Fruit fly (Drosophila melanogaster) whole organism, embryonic: ENCODE data around the gene CG5326.

Experiments used
- Ada2b ChIP-seq: fragments of 200-800 bp; sonication (Bioruptor generic); IDR thresholded peaks from 2 replicates; pipeline ENCODE4 v1.3.6; 2022; ENCODE audit warnings: missing biosample characterization, missing genetic modification characterization
- Blimp-1 ChIP-seq: fragments of 200-800 bp; sonication (Bioruptor generic); optimal IDR thresholded peaks from 3 replicates; lab custom pipeline; 2018; ENCODE audit warnings: missing biosample characterization, missing genetic modification characterization, mild to moderate bottlenecking, moderate library complexity, missing genetic modification reagents
- CG10462 ChIP-seq: fragments of 200-800 bp; sonication (Bioruptor generic); optimal IDR thresholded peaks from 2 replicates; lab custom pipeline; 2016; ENCODE audit warnings: missing biosample characterization, missing genetic modification characterization
- CG11093 ChIP-seq: fragments of 200-800 bp; sonication (Bioruptor generic); IDR thresholded peaks from 3 replicates; pipeline ENCODE4 v1.3.6; 2022; ENCODE audit warnings: missing biosample characterization, missing genetic modification characterization
- CG12155 ChIP-seq: fragments of 200-800 bp; sonication (Bioruptor generic); optimal IDR thresholded peaks from 3 replicates; lab custom pipeline; 2016; ENCODE audit warnings: missing biosample characterization, missing genetic modification characterization
- CG12769 ChIP-seq: fragments of 200-800 bp; sonication (Bioruptor generic); optimal IDR thresholded peaks from 2 replicates; lab custom pipeline; 2019; ENCODE audit warnings: missing biosample characterization, mild to moderate bottlenecking, missing genetic modification characterization, moderate library complexity
- CG1792 ChIP-seq: fragments of 200-800 bp; sonication (Bioruptor generic); optimal IDR thresholded peaks from 2 replicates; lab custom pipeline; 2016; ENCODE audit warnings: missing biosample characterization, missing genetic modification characterization
- CG18476 ChIP-seq: fragments of 200-800 bp; sonication (Bioruptor generic); optimal IDR thresholded peaks from 2 replicates; lab custom pipeline; 2016; ENCODE audit warnings: missing biosample characterization, mild to moderate bottlenecking, missing genetic modification characterization
- CG18764 ChIP-seq: fragments of 200-800 bp; sonication (Bioruptor generic); optimal IDR thresholded peaks from 3 replicates; lab custom pipeline; 2016; ENCODE audit warnings: missing biosample characterization, missing genetic modification characterization
- CG30403 ChIP-seq: fragments of 200-800 bp; sonication (Bioruptor generic); optimal IDR thresholded peaks from 3 replicates; lab custom pipeline; 2016; ENCODE audit warnings: missing biosample characterization, missing genetic modification characterization
- CG4404 ChIP-seq: fragments of 200-800 bp; sonication (Bioruptor generic); IDR thresholded peaks from 2 replicates; pipeline ENCODE4 v1.3.6; 2022; ENCODE audit warnings: missing biosample characterization, missing genetic modification characterization
- CG4424 ChIP-seq: fragments of 200-800 bp; sonication (Bioruptor generic); optimal IDR thresholded peaks from 3 replicates; lab custom pipeline; 2016; ENCODE audit warnings: missing biosample characterization, missing genetic modification characterization
- CG4820 ChIP-seq: fragments of 200-800 bp; sonication (Bioruptor generic); optimal IDR thresholded peaks from 3 replicates; lab custom pipeline; 2016; ENCODE audit warnings: missing biosample characterization, missing genetic modification characterization
- CG6175 ChIP-seq: fragments of 200-800 bp; sonication (Bioruptor generic); IDR thresholded peaks from 3 replicates; pipeline ENCODE4 v1.3.6; 2022; ENCODE audit warnings: missing biosample characterization, missing genetic modification characterization
- CG6791 ChIP-seq: fragments of 200-800 bp; sonication (Bioruptor generic); IDR thresholded peaks from 3 replicates; pipeline ENCODE4 v1.3.6; 2022; ENCODE audit warnings: missing biosample characterization, missing genetic modification characterization; ENCODE audit not compliant: partially characterized antibody
- CG6854 ChIP-seq: fragments of 200-800 bp; sonication (Bioruptor generic); optimal IDR thresholded peaks from 3 replicates; lab custom pipeline; 2017; ENCODE audit warnings: missing biosample characterization, mild to moderate bottlenecking, missing genetic modification characterization
- CG7839 ChIP-seq: fragments of 200-800 bp; sonication (Bioruptor generic); optimal IDR thresholded peaks from 3 replicates; lab custom pipeline; 2018; ENCODE audit warnings: missing biosample characterization, mild to moderate bottlenecking, missing genetic modification characterization, moderate library complexity
- CG8290 ChIP-seq, 3 experiments: fragments of 200-800 bp; sonication (Bioruptor generic); optimal IDR thresholded peaks; 2 replicates each; lab custom pipeline; 2016 to 2019; ENCODE audit warnings: missing biosample characterization in 3 of 3, missing genetic modification characterization in 3 of 3, mild to moderate bottlenecking in 2 of 3, moderate library complexity in 1 of 3
- CG9609 ChIP-seq: fragments of 200-800 bp; sonication (Bioruptor generic); optimal IDR thresholded peaks from 3 replicates; lab custom pipeline; 2016; ENCODE audit warnings: missing biosample characterization, missing genetic modification characterization
- CrebB ChIP-seq: fragments of 200-800 bp; sonication (Bioruptor generic); optimal IDR thresholded peaks from 3 replicates; lab custom pipeline; 2018; ENCODE audit warnings: missing biosample characterization, mild to moderate bottlenecking, missing genetic modification characterization
- Drgx ChIP-seq: fragments of 200-800 bp; sonication (Bioruptor generic); IDR thresholded peaks from 2 replicates; pipeline ENCODE4 v1.3.6; 2022; ENCODE audit warnings: missing biosample characterization, missing genetic modification characterization
- Hsf ChIP-seq: fragments of 200-800 bp; sonication (Bioruptor generic); optimal IDR thresholded peaks from 3 replicates; lab custom pipeline; 2016; ENCODE audit warnings: missing biosample characterization, missing genetic modification characterization
- Med ChIP-seq: fragments of 200-800 bp; sonication (Bioruptor generic); peaks from one replicate; lab custom pipeline; 2016; ENCODE audit warnings: missing biosample characterization, missing genetic modification characterization, mild to moderate bottlenecking, inconsistent platforms, moderate library complexity
- Neu2 ChIP-seq: fragments of 200-800 bp; sonication (Bioruptor generic); optimal IDR thresholded peaks from 3 replicates; lab custom pipeline; 2016; ENCODE audit warnings: missing biosample characterization, missing genetic modification characterization, borderline replicate concordance
- NfI ChIP-seq: fragments of 200-800 bp; sonication (Bioruptor generic); optimal IDR thresholded peaks from 3 replicates; lab custom pipeline; 2018; ENCODE audit warnings: missing biosample characterization, mild to moderate bottlenecking, missing genetic modification characterization, moderate library complexity
- PHDP ChIP-seq: fragments of 200-800 bp; sonication (Bioruptor generic); optimal IDR thresholded peaks from 3 replicates; lab custom pipeline; 2018; ENCODE audit warnings: missing biosample characterization, mild to moderate bottlenecking, missing genetic modification characterization, moderate library complexity
- TFAM ChIP-seq: fragments of 200-800 bp; sonication (Bioruptor generic); optimal IDR thresholded peaks from 2 replicates; lab custom pipeline; 2017; ENCODE audit warnings: missing biosample characterization, missing genetic modification characterization, inconsistent platforms
- Xbp1 ChIP-seq: fragments of 200-800 bp; sonication (Bioruptor generic); optimal IDR thresholded peaks from 3 replicates; lab custom pipeline; 2016; ENCODE audit warnings: missing biosample characterization, mild to moderate bottlenecking, missing genetic modification characterization
- YL-1 ChIP-seq: fragments of 200-800 bp; sonication (Bioruptor generic); optimal IDR thresholded peaks from 3 replicates; lab custom pipeline; 2017; ENCODE audit warnings: missing biosample characterization, mild to moderate bottlenecking, missing genetic modification characterization
- ap ChIP-seq: fragments of 200-800 bp; sonication (Bioruptor generic); IDR thresholded peaks from 2 replicates; pipeline ENCODE4 v1.3.6; 2022; ENCODE audit warnings: missing biosample characterization, missing genetic modification characterization
- ase ChIP-seq: fragments of 200-800 bp; sonication (Bioruptor generic); IDR thresholded peaks from 3 replicates; pipeline ENCODE4 v1.3.6; 2022; ENCODE audit warnings: missing biosample characterization, missing genetic modification characterization
- bab2 ChIP-seq: fragments of 200-800 bp; sonication (Bioruptor generic); optimal IDR thresholded peaks from 2 replicates; lab custom pipeline; 2016; ENCODE audit warnings: missing biosample characterization, missing genetic modification characterization
- bbx ChIP-seq: fragments of 200-800 bp; sonication (Bioruptor generic); IDR thresholded peaks from 2 replicates; pipeline ENCODE4 v1.3.6; 2022; ENCODE audit warnings: missing biosample characterization, missing genetic modification characterization; ENCODE audit not compliant: partially characterized antibody
- bcd ChIP-seq: fragments of 200-800 bp; sonication (Bioruptor generic); optimal IDR thresholded peaks from 2 replicates; lab custom pipeline; 2017; ENCODE audit warnings: missing biosample characterization, mild to moderate bottlenecking, missing genetic modification characterization
- cg ChIP-seq: fragments of 200-800 bp; sonication (Bioruptor generic); optimal IDR thresholded peaks from 3 replicates; lab custom pipeline; 2019; ENCODE audit warnings: missing biosample characterization, mild to moderate bottlenecking, missing genetic modification characterization, moderate library complexity
- dmrt99B ChIP-seq: fragments of 200-800 bp; sonication (Bioruptor generic); optimal IDR thresholded peaks from 2 replicates; lab custom pipeline; 2018; ENCODE audit warnings: missing biosample characterization, mild to moderate bottlenecking, missing genetic modification characterization, moderate library complexity
- eyg ChIP-seq: fragments of 200-800 bp; sonication (Bioruptor generic); optimal IDR thresholded peaks from 3 replicates; lab custom pipeline; 2016; ENCODE audit warnings: missing biosample characterization, missing genetic modification characterization
- gt ChIP-seq: fragments of 200-800 bp; sonication (Bioruptor generic); IDR thresholded peaks from 2 replicates; pipeline ENCODE4 v1.3.6; 2022; ENCODE audit warnings: missing biosample characterization, missing genetic modification characterization
- lola ChIP-seq, 3 experiments: fragments of >200 bp in 2 of 3; fragments of 200-800 bp in 1 of 3; sonication (Bioruptor generic) in 1 of 3; optimal IDR thresholded peaks; 2 replicates each; lab custom pipeline; 2017 to 2019; ENCODE audit warnings: missing biosample characterization in 3 of 3, missing genetic modification characterization in 3 of 3, mild to moderate bottlenecking in 1 of 3, moderate library complexity in 1 of 3
- mam ChIP-seq: fragments of 200-800 bp; sonication (Bioruptor generic); optimal IDR thresholded peaks from 3 replicates; lab custom pipeline; 2016; ENCODE audit warnings: missing biosample characterization, missing genetic modification characterization
- nerfin-1 ChIP-seq: fragments of 200-800 bp; sonication (Bioruptor generic); optimal IDR thresholded peaks from 3 replicates; lab custom pipeline; 2019; ENCODE audit warnings: missing biosample characterization, mild to moderate bottlenecking, missing genetic modification characterization, moderate library complexity
- nom ChIP-seq: fragments of 200-800 bp; sonication (Bioruptor generic); optimal IDR thresholded peaks from 2 replicates; lab custom pipeline; 2017; ENCODE audit warnings: missing biosample characterization, missing genetic modification characterization, mild to moderate bottlenecking, moderate library complexity, missing genetic modification reagents
- pfk ChIP-seq: fragments of 200-800 bp; sonication (Bioruptor generic); optimal IDR thresholded peaks from 2 replicates; lab custom pipeline; 2018; ENCODE audit warnings: missing biosample characterization, mild to moderate bottlenecking, missing genetic modification characterization, moderate library complexity
- seq ChIP-seq: fragments of 200-800 bp; sonication (Bioruptor generic); IDR thresholded peaks from 2 replicates; pipeline ENCODE4 v1.3.6; 2022; ENCODE audit warnings: missing biosample characterization, missing genetic modification characterization
- sr ChIP-seq: fragments of 200-800 bp; sonication (Bioruptor generic); IDR thresholded peaks from 3 replicates; pipeline ENCODE4 v1.3.6; 2022; ENCODE audit warnings: missing biosample characterization, missing genetic modification characterization
- ttk ChIP-seq: fragments of 200-800 bp; sonication (Bioruptor generic); IDR thresholded peaks from 2 replicates; pipeline ENCODE4 v2.1.2; 2022; ENCODE audit warnings: missing biosample characterization, missing genetic modification characterization
- wek ChIP-seq: fragments of 200-800 bp; sonication (Bioruptor generic); optimal IDR thresholded peaks from 3 replicates; lab custom pipeline; 2018; ENCODE audit warnings: missing biosample characterization, mild to moderate bottlenecking, missing genetic modification characterization, moderate library complexity
- yki ChIP-seq: fragments of >200 bp; optimal IDR thresholded peaks from 3 replicates; lab custom pipeline; 2018
- zfh1 ChIP-seq: fragments of 200-800 bp; sonication (Bioruptor generic); IDR thresholded peaks from 3 replicates; pipeline ENCODE4 v1.3.6; 2022; ENCODE audit warnings: missing biosample characterization, missing genetic modification characterization

Gene CG5326

dm6 chr3R:22526353-22526907 lies 13.3 kb downstream of the CG5326 start:
- peak; percentile 9 for TF ChIP-seq CG9609 (GFP tag; lab: Kevin White, UChicago)
- peak; percentile 11 for TF ChIP-seq CG18476
- peak; percentile 38 for TF ChIP-seq CG7839
- no peak for TF ChIP-seq seq (GFP tag; lab: Robert Waterston, UW)
- TF ChIP-seq CG11093, result no peak
- TF ChIP-seq CG6854 (GFP tag; lab: Kevin White, UChicago), result no peak
- 0 out of 2 replicates have a peak, but pooled peaks have one; percentile 22 for TF ChIP-seq bbx (GFP tag; lab: Robert Waterston, UW)
- TF ChIP-seq PHDP (tag; lab: Kevin White, UChicago), result no peak
- peak; percentile 30 for TF ChIP-seq bab2 (GFP tag; lab: Kevin White, UChicago)
- no peak for TF ChIP-seq eyg (GFP tag; lab: Kevin White, UChicago)
- TF ChIP-seq CG12155, result peak; percentile 46
- peak; percentile 37 for TF ChIP-seq CG30403 (GFP tag; lab: Kevin White, UChicago)
- TF ChIP-seq YL-1, result no peak
- peak; percentile 32 for TF ChIP-seq CG1792
- peak; percentile 37 for TF ChIP-seq CG4424 (GFP tag; lab: Kevin White, UChicago)
- 0 out of 2 replicates have a peak, but pooled peaks have one; percentile 19 for TF ChIP-seq Drgx (GFP tag; lab: Robert Waterston, UW)
- peak in 1 of 3 experiments; percentile 12 for TF ChIP-seq lola (GFP tag; optimal IDR thresholded peaks at IDR 0.05; lab: Kevin White, UChicago)
- peak; percentile 81 for TF ChIP-seq nom
- no peak for TF ChIP-seq TFAM (GFP tag; lab: Kevin White, UChicago)
- no peak for TF ChIP-seq nerfin-1
- TF ChIP-seq Ada2b (GFP tag; lab: Robert Waterston, UW), result peak; percentile 13; the same call in 1 of the 2 replicates
- TF ChIP-seq CG4404 (GFP tag; lab: Robert Waterston, UW), result no peak
- no peak for TF ChIP-seq yki (lab: Kevin White, UChicago)
- TF ChIP-seq Neu2 (GFP tag; lab: Kevin White, UChicago), result no peak
- 0 out of 2 replicates have a peak, but pooled peaks have one; percentile 5 for TF ChIP-seq ttk (GFP tag; lab: Robert Waterston, UW)
- TF ChIP-seq ap (GFP tag; lab: Robert Waterston, UW), result 0 out of 2 replicates have a peak, but pooled peaks have one; percentile 24
- TF ChIP-seq cg (GFP tag; lab: Kevin White, UChicago), result peak; percentile 8
- peak; percentile 53; the same call in 1 of the 3 replicates for TF ChIP-seq ase (GFP tag; lab: Robert Waterston, UW)
- 0 out of 3 replicates have a peak, but pooled peaks have one; percentile 31 for TF ChIP-seq zfh1
- TF ChIP-seq CG10462, result no peak
- peak; percentile 25 for TF ChIP-seq Xbp1
- peak; percentile 20 for TF ChIP-seq Blimp-1 (GFP tag; lab: Kevin White, UChicago)
- no peak for TF ChIP-seq gt (GFP tag; lab: Robert Waterston, UW)
- TF ChIP-seq CrebB (tag; lab: Kevin White, UChicago), result no peak
- TF ChIP-seq CG8290 (GFP tag; optimal IDR thresholded peaks at IDR 0.05; lab: Kevin White, UChicago), result no peak
- TF ChIP-seq CG8290 (tag; optimal IDR thresholded peaks at IDR 0.05; lab: Kevin White, UChicago), result peak in 1 of 2 experiments; percentile 42
- TF ChIP-seq CG6791 (GFP tag; lab: Robert Waterston, UW), result no peak
- TF ChIP-seq CG12769 (tag; lab: Kevin White, UChicago), result peak; percentile 42
- peak; percentile 66; the same call in 1 of the 3 replicates for TF ChIP-seq sr (GFP tag; lab: Robert Waterston, UW)
- TF ChIP-seq bcd, result peak; percentile 31
- TF ChIP-seq dmrt99B (tag; lab: Kevin White, UChicago), result peak; percentile 26
- peak; percentile 41 for TF ChIP-seq mam
- peak; percentile 22 for TF ChIP-seq Hsf (GFP tag; lab: Kevin White, UChicago)
- TF ChIP-seq wek, result peak; percentile 3
- peak; percentile 1 for TF ChIP-seq NfI (GFP tag; lab: Kevin White, UChicago)
- peak; percentile 89 for TF ChIP-seq Med (GFP tag; lab: Kevin White, UChicago)
- no peak for TF ChIP-seq pfk
- TF ChIP-seq CG18764 (GFP tag; lab: Kevin White, UChicago), result peak; percentile 6
- peak; percentile 46; the same call in 1 of the 3 replicates for TF ChIP-seq CG6175 (GFP tag; lab: Robert Waterston, UW)
- no peak for TF ChIP-seq CG4820 (GFP tag; lab: Kevin White, UChicago)
